Fruit fly (Drosophila melanogaster): ENCODE data around the gene Nlp.

Nlp gene

dm6 chr3R:30039494-30039893 lies 34.9 kb downstream of the Nlp start, which contains the start of the genes janA, Sry-alpha and Sry-beta (continued):
- TF ChIP-seq Sry-δ (GFP tag; optimal IDR thresholded peaks at IDR 0.05) (peak; percentile 96), Med (GFP tag) (peak; percentile 86), row (GFP tag; IDR thresholded peaks at IDR 0.05) (peak; percentile 69), D (optimal IDR thresholded peaks at IDR 0.05) (no peak), D (GFP tag; optimal IDR thresholded peaks at IDR 0.05) (no peak), CG2129 (GFP tag; IDR thresholded peaks at IDR 0.05; ENCODE audit: partially characterized antibody) (peak; percentile 100), Fer1 (GFP tag; optimal IDR thresholded peaks at IDR 0.05) (peak; percentile 9), gt (GFP tag; IDR thresholded peaks at IDR 0.05) (no peak), cad (GFP tag; optimal IDR thresholded peaks at IDR 0.05) (no peak), CG2712 (tag; optimal IDR thresholded peaks at IDR 0.05) (peak; percentile 54), Lhr (GFP tag; optimal IDR thresholded peaks at IDR 0.05) (peak; percentile 24), bbx (GFP tag; IDR thresholded peaks at IDR 0.05; ENCODE audit: partially characterized antibody) (peak; percentile 99), Mad (GFP tag; optimal IDR thresholded peaks at IDR 0.05) (peak; percentile 26), nerfin-2 (GFP tag; IDR thresholded peaks at IDR 0.05; ENCODE audit: partially characterized antibody) (peak; percentile 99), CG10543 (GFP tag; optimal IDR thresholded peaks at IDR 0.05) (no peak), CG12659 (GFP tag; optimal IDR thresholded peaks at IDR 0.05) (peak; percentile 83), CG6791 (GFP tag; IDR thresholded peaks at IDR 0.05; ENCODE audit: partially characterized antibody) (peak; percentile 99), vnd (GFP tag; IDR thresholded peaks at IDR 0.05; ENCODE audit: partially characterized antibody) (peak; percentile 100), gce (GFP tag; IDR thresholded peaks at IDR 0.05) (no peak), CG32767 (GFP tag; IDR thresholded peaks at IDR 0.05) (peak; percentile 69), hbn (GFP tag; IDR thresholded peaks at IDR 0.05; ENCODE audit: partially characterized antibody) (peak; percentile 99), HmgZ (tag; optimal IDR thresholded peaks at IDR 0.05) (peak; percentile 55), pzg (GFP tag; optimal IDR thresholded peaks at IDR 0.05) (peak; percentile 77), lov (optimal IDR thresholded peaks at IDR 0.05) (no peak), lov (GFP tag; IDR thresholded peaks at IDR 0.05) (no peak), CTCF (GFP tag; optimal IDR thresholded peaks at IDR 0.05) (peak; percentile 35), HLH4C (GFP tag; IDR thresholded peaks at IDR 0.05; ENCODE audit: partially characterized antibody) (peak; percentile 99), Rx (GFP tag; IDR thresholded peaks at IDR 0.05) (no peak), Doc2 (GFP tag; IDR thresholded peaks at IDR 0.05) (no peak), Lim3 (GFP tag; IDR thresholded peaks at IDR 0.05) (no peak), CG3995 (GFP tag; optimal IDR thresholded peaks at IDR 0.05) (peak; percentile 78), mld (GFP tag; IDR thresholded peaks at IDR 0.05; ENCODE audit: partially characterized antibody) (peak; percentile 96), phol (tag; optimal IDR thresholded peaks at IDR 0.05) (peak; percentile 49), YL-1 (GFP tag; optimal IDR thresholded peaks at IDR 0.05) (peak; percentile 86), CG11504 (tag; optimal IDR thresholded peaks at IDR 0.05) (no peak), CG12942 (GFP tag; optimal IDR thresholded peaks at IDR 0.05) (no peak), ro (GFP tag; IDR thresholded peaks at IDR 0.05) (no peak), Antp (GFP tag; optimal IDR thresholded peaks at IDR 0.05) (no peak), CG4707 (GFP tag; optimal IDR thresholded peaks at IDR 0.05) (no peak), CG9932 (GFP tag; IDR thresholded peaks at IDR 0.05) (peak; percentile 43; the same call in 1 of the 2 replicates), sob (GFP tag; IDR thresholded peaks at IDR 0.05) (peak; percentile 37; the same call in 1 of the 2 replicates), zfh1 (GFP tag; IDR thresholded peaks at IDR 0.05) (no peak), repo (GFP tag; optimal IDR thresholded peaks at IDR 0.05) (no peak), CG11723 (GFP tag; optimal IDR thresholded peaks at IDR 0.05) (no peak), CG15696 (tag; optimal IDR thresholded peaks at IDR 0.05) (no peak), pb (GFP tag; optimal IDR thresholded peaks at IDR 0.05) (no peak), CG12391 (tag; optimal IDR thresholded peaks at IDR 0.05) (peak; percentile 59), CG9817 (tag; optimal IDR thresholded peaks at IDR 0.05) (no peak), Atf-2 (GFP tag; optimal IDR thresholded peaks at IDR 0.05) (no peak), Vsx1 (GFP tag; optimal IDR thresholded peaks at IDR 0.05) (no peak), Elba2 (GFP tag; optimal IDR thresholded peaks at IDR 0.05) (no peak), CG18011 (GFP tag; optimal IDR thresholded peaks at IDR 0.05) (no peak)

Data from whole organism, embryonic.